Worm (Caenorhabditis elegans): ENCODE measurements around the gene txt-13.

DNA sequence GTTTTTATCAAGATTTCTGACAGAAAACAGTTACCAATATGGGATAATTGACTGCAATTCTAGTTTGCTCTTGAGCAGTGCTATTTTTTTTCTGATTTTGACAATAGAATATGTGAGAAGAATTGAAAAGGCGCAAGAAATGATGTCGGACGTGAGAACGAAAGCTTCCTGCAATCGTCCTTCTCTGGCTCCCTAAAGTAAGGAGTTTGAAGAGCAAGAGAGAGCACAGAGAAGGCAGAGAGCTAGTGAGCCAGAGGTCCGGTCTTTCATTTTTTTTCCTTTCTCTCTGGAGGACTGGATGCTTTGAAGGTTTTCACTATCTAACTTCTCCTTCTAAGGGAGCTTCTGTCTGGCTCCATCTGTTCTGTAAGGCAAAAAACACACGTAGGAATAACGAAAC, 20.2 kb upstream of the txt-13 start:
- TF ChIP-seq fkh-10 (GFP tag; optimal IDR thresholded peaks at IDR 0.05) (no peak), F13H6.1 (tag; optimal IDR thresholded peaks at IDR 0.05) (no peak)
